Fruit fly (Drosophila melanogaster) whole organism, wandering third instar larva: Measurements from ENCODE around the gene CG31068.

ENCODE experiments used
- Dfd ChIP-seq: fragments of >200 bp; optimal IDR thresholded peaks from 2 replicates; lab custom pipeline; 2017; ENCODE audit warnings: missing biosample characterization, missing genetic modification characterization
- Hnf4 ChIP-seq: fragments of 200-800 bp; sonication (Bioruptor generic); optimal IDR thresholded peaks from 2 replicates; lab custom pipeline; 2016; ENCODE audit warnings: missing biosample characterization, mild to moderate bottlenecking, missing genetic modification characterization
- N ChIP-seq: fragments of >200 bp; optimal IDR thresholded peaks from 2 replicates; lab custom pipeline; 2018; ENCODE audit warnings: missing biosample characterization, missing external identifiers, missing genetic modification characterization
- dsf ChIP-seq: sonication (Bioruptor generic); optimal IDR thresholded peaks from 2 replicates; lab custom pipeline; 2016; ENCODE audit warnings: missing biosample characterization, missing genetic modification characterization, borderline replicate concordance
- foxo ChIP-seq, 2 experiments: fragments of 200-800 bp; sonication (Bioruptor generic); optimal IDR thresholded peaks; 2 replicates in 1 of 2; 3 replicates in 1 of 2; lab custom pipeline; 2016 to 2017; ENCODE audit warnings: missing biosample characterization in 2 of 2, missing genetic modification characterization in 2 of 2
- lola ChIP-seq: fragments of >200 bp; optimal IDR thresholded peaks from 2 replicates; lab custom pipeline; 2017; ENCODE audit warnings: missing biosample characterization, missing genetic modification characterization
- pan ChIP-seq: fragments of >200 bp; optimal IDR thresholded peaks from 2 replicates; lab custom pipeline; 2017
- psq ChIP-seq: fragments of 200-800 bp; sonication (Bioruptor generic); optimal IDR thresholded peaks from 3 replicates; lab custom pipeline; 2017; ENCODE audit warnings: missing biosample characterization, mild to moderate bottlenecking, missing genetic modification characterization, moderate library complexity
- tai ChIP-seq: sonication (Bioruptor generic); optimal IDR thresholded peaks from 2 replicates; lab custom pipeline; 2016; ENCODE audit warnings: missing biosample characterization, missing genetic modification characterization
- usp ChIP-seq: fragments of >200 bp; optimal IDR thresholded peaks from 2 replicates; lab custom pipeline; 2017; ENCODE audit warnings: missing biosample characterization, missing genetic modification characterization
- woc ChIP-seq: sonication (Bioruptor generic); optimal IDR thresholded peaks from 2 replicates; lab custom pipeline; 2016; ENCODE audit warnings: missing biosample characterization, mild to moderate bottlenecking, missing genetic modification characterization

DNA sequence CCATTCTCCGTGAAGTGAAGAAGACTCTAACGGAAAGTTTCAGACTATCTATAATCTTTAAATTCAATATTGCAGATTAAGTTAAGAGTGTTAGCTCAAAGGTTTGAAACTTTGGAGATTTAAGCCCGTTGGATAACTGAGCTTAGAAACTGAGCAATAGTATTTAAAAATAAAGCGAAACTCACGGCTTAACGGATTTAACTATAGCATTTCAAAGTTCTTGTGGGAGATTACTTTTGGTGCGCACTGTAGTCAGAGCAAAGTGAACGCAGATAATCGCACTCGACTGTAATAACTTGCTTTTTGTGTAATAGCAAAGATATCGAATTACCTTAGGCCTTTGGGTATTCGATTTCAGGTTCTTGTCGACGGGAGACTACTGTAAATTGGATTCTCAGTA, 48.8 kb downstream of the CG31068 start, which contains the start of gene mrt:
- TF ChIP-seq Hnf4 (peak; percentile 64), N (GFP tag; lab: Kevin White, UChicago) (no peak), lola (GFP tag; lab: Kevin White, UChicago) (no peak), foxo (GFP tag; optimal IDR thresholded peaks at IDR 0.05; lab: Kevin White, UChicago) (peak in 1 of 2 experiments; percentile 73), Dfd (GFP tag; lab: Kevin White, UChicago) (no peak), dsf (GFP tag; lab: Kevin White, UChicago) (no peak), tai (GFP tag; lab: Kevin White, UChicago) (no peak), pan (lab: Kevin White, UChicago) (no peak), woc (GFP tag; lab: Kevin White, UChicago) (peak; percentile 89), usp (no peak), psq (GFP tag; lab: Kevin White, UChicago) (peak; percentile 28)
